Worm (Caenorhabditis elegans): ENCODE results near the gene cpg-18.

- no peak for TF ChIP-seq daf-12 (tag; optimal IDR thresholded peaks at IDR 0.05)
- no peak for TF ChIP-seq pqm-1 (tag; optimal IDR thresholded peaks at IDR 0.05)
- no peak for TF ChIP-seq nhr-12 (tag; optimal IDR thresholded peaks at IDR 0.05)
- no peak for TF ChIP-seq unc-62 (GFP tag; optimal IDR thresholded peaks at IDR 0.05)
- no peak for TF ChIP-seq nhr-28 (tag; optimal IDR thresholded peaks at IDR 0.05)
- TF ChIP-seq fkh-2 (tag; optimal IDR thresholded peaks at IDR 0.05), result no peak
- no peak for TF ChIP-seq snpc-4 (tag; optimal IDR thresholded peaks at IDR 0.05)
- TF ChIP-seq nfya-1 (tag; optimal IDR thresholded peaks at IDR 0.05; ENCODE audit: insufficient read depth), result no peak
These were observed 32.0 kb downstream of the cpg-18 start for ce11 chrIV:5766804-5767203.

Data from whole organism, L3 larva.